Fruit fly (Drosophila melanogaster) whole organism, pupa: Measurements from ENCODE around the gene mura.

ENCODE experiments used
- CG10348 ChIP-seq: fragments of 200-800 bp; sonication (Bioruptor generic); IDR thresholded peaks from 2 replicates; pipeline ENCODE4 v1.3.6; 2022; ENCODE audit warnings: missing biosample characterization, missing genetic modification characterization
- CG12605 ChIP-seq: fragments of 200-800 bp; sonication (Bioruptor generic); IDR thresholded peaks from 2 replicates; pipeline ENCODE4 v1.3.6; 2022; ENCODE audit warnings: missing biosample characterization, missing genetic modification characterization
- CG13204 ChIP-seq: fragments of 200-800 bp; sonication (Bioruptor generic); optimal IDR thresholded peaks from 2 replicates; lab custom pipeline; 2018; ENCODE audit warnings: missing biosample characterization, mild to moderate bottlenecking, missing genetic modification characterization, moderate library complexity
- CG14655 ChIP-seq: fragments of 200-800 bp; sonication (Bioruptor generic); optimal IDR thresholded peaks from 3 replicates; lab custom pipeline; 2017; ENCODE audit warnings: mild to moderate bottlenecking, missing biosample characterization, missing genetic modification reagents, missing genetic modification characterization
- CG15710 ChIP-seq: fragments of 200-800 bp; sonication (Bioruptor generic); optimal IDR thresholded peaks from 2 replicates; lab custom pipeline; 2018; ENCODE audit warnings: missing biosample characterization, mild to moderate bottlenecking, missing genetic modification characterization, moderate library complexity
- CG17806 ChIP-seq: fragments of 200-800 bp; sonication (Bioruptor generic); optimal IDR thresholded peaks from 2 replicates; lab custom pipeline; 2018; ENCODE audit warnings: missing biosample characterization, mild to moderate bottlenecking, missing genetic modification characterization, moderate library complexity
- CG32121 ChIP-seq: fragments of 200-800 bp; sonication (Bioruptor generic); IDR thresholded peaks from 2 replicates; pipeline ENCODE4 v1.3.6; 2022; ENCODE audit warnings: missing biosample characterization, missing genetic modification characterization
- CG34367 ChIP-seq: fragments of 200-800 bp; sonication (Bioruptor generic); optimal IDR thresholded peaks from 2 replicates; lab custom pipeline; 2018; ENCODE audit warnings: missing biosample characterization, mild to moderate bottlenecking, missing genetic modification characterization
- CG4496 ChIP-seq: fragments of 200-800 bp; sonication (Bioruptor generic); IDR thresholded peaks from 3 replicates; pipeline ENCODE4 v1.3.6; 2022; ENCODE audit warnings: missing biosample characterization, missing genetic modification characterization
- CG8159 ChIP-seq: fragments of 200-800 bp; sonication (Bioruptor generic); optimal IDR thresholded peaks from 3 replicates; lab custom pipeline; 2018; ENCODE audit warnings: missing biosample characterization, mild to moderate bottlenecking, missing genetic modification characterization, moderate library complexity
- CG8301 ChIP-seq: fragments of 200-800 bp; sonication (Bioruptor generic); optimal IDR thresholded peaks from 2 replicates; lab custom pipeline; 2018; ENCODE audit warnings: missing biosample characterization, mild to moderate bottlenecking, missing genetic modification characterization
- CG9948 ChIP-seq: fragments of 200-800 bp; sonication (Bioruptor generic); optimal IDR thresholded peaks from 2 replicates; lab custom pipeline; 2018; ENCODE audit warnings: missing biosample characterization, mild to moderate bottlenecking, missing genetic modification characterization, moderate library complexity
- D1 ChIP-seq: fragments of 200-800 bp; sonication (Bioruptor generic); optimal IDR thresholded peaks from 2 replicates; lab custom pipeline; 2018; ENCODE audit warnings: missing biosample characterization, mild to moderate bottlenecking, missing genetic modification characterization, moderate library complexity
- EcR ChIP-seq: fragments of 200-800 bp; sonication (Bioruptor generic); optimal IDR thresholded peaks from 3 replicates; lab custom pipeline; 2019; ENCODE audit warnings: missing biosample characterization, missing genetic modification characterization, mild to moderate bottlenecking, moderate library complexity, missing genetic modification reagents
- Ets98B ChIP-seq: fragments of 200-800 bp; sonication (Bioruptor generic); IDR thresholded peaks from 2 replicates; pipeline ENCODE4 v1.3.6; 2022; ENCODE audit warnings: missing biosample characterization, missing genetic modification characterization
- Pif1A ChIP-seq: fragments of 200-800 bp; sonication (Bioruptor generic); optimal IDR thresholded peaks from 3 replicates; lab custom pipeline; 2016; ENCODE audit warnings: missing biosample characterization, missing genetic modification characterization
- Pif1B ChIP-seq: fragments of 200-800 bp; sonication (Bioruptor generic); optimal IDR thresholded peaks from 3 replicates; lab custom pipeline; 2016; ENCODE audit warnings: missing biosample characterization, missing genetic modification characterization
- Snoo ChIP-seq: fragments of 200-800 bp; sonication (Bioruptor generic); optimal IDR thresholded peaks from 3 replicates; lab custom pipeline; 2017; ENCODE audit warnings: missing biosample characterization, mild to moderate bottlenecking, missing genetic modification characterization, inconsistent platforms
- fd96Ca ChIP-seq: fragments of 200-800 bp; sonication (Bioruptor generic); IDR thresholded peaks from 3 replicates; pipeline ENCODE4 v1.3.6; 2022; ENCODE audit warnings: missing biosample characterization, missing genetic modification characterization
- gl ChIP-seq: fragments of 200-800 bp; sonication (Bioruptor generic); optimal IDR thresholded peaks from 2 replicates; lab custom pipeline; 2018; ENCODE audit warnings: missing biosample characterization, mild to moderate bottlenecking, missing genetic modification characterization
- rn ChIP-seq: fragments of 200-800 bp; sonication (Bioruptor generic); IDR thresholded peaks from 2 replicates; pipeline ENCODE4 v1.3.6; 2022; ENCODE audit warnings: missing biosample characterization, missing genetic modification characterization

The mura gene

dm6 chr3R:9570114-9570513 lies 18.5 kb upstream of the mura start, which contains the start of gene CG16790:
Gene CG16790 (minus strand): TSS chr3R:9570214.
- no peak for TF ChIP-seq fd96Ca (GFP tag; lab: Robert Waterston, UW)
- TF ChIP-seq CG14655 = no peak
- no peak for TF ChIP-seq CG10348 (GFP tag; lab: Robert Waterston, UW)
- no peak for TF ChIP-seq D1 (tag; lab: Kevin White, UChicago)
- no peak for TF ChIP-seq CG34367 (tag; lab: Kevin White, UChicago)
- TF ChIP-seq Snoo (tag; lab: Kevin White, UChicago) = no peak
- TF ChIP-seq CG12605 = no peak
- no peak for TF ChIP-seq Pif1A
- TF ChIP-seq gl (tag; lab: Kevin White, UChicago) = no peak
- TF ChIP-seq CG8301 = no peak
- TF ChIP-seq CG17806 (tag; lab: Kevin White, UChicago) = no peak
- no peak for TF ChIP-seq rn
- TF ChIP-seq CG9948 = no peak
- no peak for TF ChIP-seq CG32121
- TF ChIP-seq EcR (GFP tag; lab: Kevin White, UChicago) = no peak
- TF ChIP-seq CG15710 = no peak
- no peak for TF ChIP-seq Pif1B

dm6 chr3R:9565895-9566294 lies 14.3 kb upstream of the mura start, which contains the start of gene CG16789:
Gene CG16789 (plus strand): TSS chr3R:9566195.
- TF ChIP-seq CG34367 (tag; lab: Kevin White, UChicago) (no peak), EcR (GFP tag; lab: Kevin White, UChicago) (no peak), Pif1A (no peak), rn (no peak), CG17806 (tag; lab: Kevin White, UChicago) (no peak), CG12605 (no peak), CG13204 (GFP tag; lab: Kevin White, UChicago) (no peak)

- TF ChIP-seq CG9948 = peak; percentile 26
- no peak for TF ChIP-seq gl (tag; lab: Kevin White, UChicago)
- no peak for TF ChIP-seq CG10348 (GFP tag; lab: Robert Waterston, UW)
- TF ChIP-seq CG15710 = peak; percentile 38
- TF ChIP-seq D1 (tag; lab: Kevin White, UChicago) = no peak
- 0 out of 3 replicates have a peak, but pooled peaks have one; percentile 42 for TF ChIP-seq CG4496 (GFP tag; lab: Robert Waterston, UW)
- peak; percentile 32; the same call in 1 of the 2 replicates for TF ChIP-seq CG32121
- TF ChIP-seq CG17806 (tag; lab: Kevin White, UChicago) = peak; percentile 31
- no peak for TF ChIP-seq Pif1A
- TF ChIP-seq EcR (GFP tag; lab: Kevin White, UChicago) = no peak
These were observed 11.8 kb upstream of the mura start, which contains the start of the genes CG9393 and Vps45 for dm6 chr3R:9563240-9563992. Gene CG9393 (minus strand): TSS chr3R:9563673. Gene Vps45 (plus strand): TSS chr3R:9563924.

- TF ChIP-seq CG32121 (no peak), Pif1B (no peak), fd96Ca (GFP tag; lab: Robert Waterston, UW) (no peak), Snoo (tag; lab: Kevin White, UChicago) (no peak), Pif1A (no peak), rn (no peak), gl (tag; lab: Kevin White, UChicago) (no peak)
These were observed 9.5 kb upstream of the mura start for dm6 chr3R:9561121-9561520.

- TF ChIP-seq fd96Ca (GFP tag; lab: Robert Waterston, UW) (peak; percentile 42; the same call in 1 of the 3 replicates), CG9948 (peak; percentile 20), CG8301 (no peak), CG13204 (GFP tag; lab: Kevin White, UChicago) (no peak), gl (tag; lab: Kevin White, UChicago) (no peak), D1 (tag; lab: Kevin White, UChicago) (no peak), EcR (GFP tag; lab: Kevin White, UChicago) (no peak), CG14655 (no peak), rn (peak; percentile 20; the same call in 1 of the 2 replicates), CG32121 (peak; percentile 48; the same call in 1 of the 2 replicates), CG15710 (peak; percentile 65), Snoo (tag; lab: Kevin White, UChicago) (peak; percentile 31), CG4496 (GFP tag; lab: Robert Waterston, UW) (peak; percentile 55; the same call in 2 of the 3 replicates), Pif1A (no peak), CG17806 (tag; lab: Kevin White, UChicago) (peak; percentile 15), Pif1B (no peak), CG8159 (tag; lab: Kevin White, UChicago) (peak; percentile 53), CG10348 (GFP tag; lab: Robert Waterston, UW) (no peak), Ets98B (GFP tag; lab: Robert Waterston, UW) (no peak), CG12605 (no peak), CG34367 (tag; lab: Kevin White, UChicago) (no peak)
These were observed 7.9 kb upstream of the mura start, which contains the start of the genes AP-1mu and MBD-like for dm6 chr3R:9559413-9560014. Gene AP-1mu (minus strand): TSS chr3R:9559525. Gene MBD-like (plus strand): TSS chr3R:9559760.
